Worm (Caenorhabditis elegans) whole organism, early embryonic: ENCODE results near the gene ttbk-5.

Source experiments
- B0310.2 ChIP-seq: sonication (generic microtip); optimal IDR thresholded peaks from 2 replicates; lab custom pipeline; 2016; ENCODE audit warnings: mild to moderate bottlenecking, missing genetic modification characterization, missing compliant biosample characterization
- F13C5.2 ChIP-seq: sonication (generic microtip); optimal IDR thresholded peaks from 2 replicates; lab custom pipeline; 2017; ENCODE audit warnings: mild to moderate bottlenecking, missing genetic modification characterization, inconsistent platforms, missing compliant biosample characterization
- aly-1 ChIP-seq: sonication (generic microtip); optimal IDR thresholded peaks from 2 replicates; lab custom pipeline; 2016; ENCODE audit warnings: missing genetic modification characterization, missing compliant biosample characterization
- ama-1 ChIP-seq: fragments of 150-350 bp; optimal IDR thresholded peaks from 2 replicates; lab custom pipeline; 2014
- ceh-13 ChIP-seq: fragments of 200-800 bp; sonication (Bioruptor generic); optimal IDR thresholded peaks from 2 replicates; lab custom pipeline; 2018; ENCODE audit warnings: mild to moderate bottlenecking, missing genetic modification characterization, missing compliant biosample characterization
- ceh-36 ChIP-seq: sonication (generic microtip); optimal IDR thresholded peaks from 2 replicates; lab custom pipeline; 2016; ENCODE audit warnings: missing genetic modification characterization, inconsistent platforms, missing compliant biosample characterization
- ets-7 ChIP-seq: sonication (generic microtip); optimal IDR thresholded peaks from 2 replicates; lab custom pipeline; 2016; ENCODE audit warnings: missing genotype, missing genetic modification characterization, missing compliant biosample characterization
- flt-1 ChIP-seq: fragments of 200-800 bp; sonication (Bioruptor generic); IDR thresholded peaks from 2 replicates; pipeline ENCODE4 v1.3.6; 2022; ENCODE audit warnings: missing genetic modification characterization, missing compliant biosample characterization
- pes-1 ChIP-seq: fragments of 200-800 bp; sonication (Bioruptor generic); IDR thresholded peaks from 2 replicates; pipeline ENCODE4 v1.3.6; 2022; ENCODE audit warnings: missing genetic modification reagents, missing genetic modification characterization, missing compliant biosample characterization
- tbx-11 ChIP-seq: fragments of 200-800 bp; sonication (Bioruptor generic); IDR thresholded peaks from 2 replicates; pipeline ENCODE4 v1.3.6; 2022; ENCODE audit warnings: missing genetic modification characterization, missing compliant biosample characterization

DNA sequence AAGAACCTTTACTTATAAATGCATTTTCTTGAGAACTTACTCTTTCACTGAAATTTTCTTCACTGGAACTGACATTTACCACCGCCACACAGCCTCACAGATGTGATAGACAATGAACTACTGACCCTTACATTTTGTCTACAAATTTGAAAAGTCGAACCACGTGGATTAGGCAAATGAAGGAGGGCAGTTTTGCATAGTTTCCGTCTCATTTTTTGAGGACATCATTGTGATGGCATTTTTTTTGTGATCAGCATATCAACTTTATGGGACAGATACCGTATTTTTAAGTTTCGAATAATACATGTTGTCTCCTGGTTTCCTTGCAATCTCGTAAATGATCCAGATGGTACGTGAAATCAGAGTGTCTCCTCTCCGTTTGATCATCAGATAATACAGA, 17.9 kb upstream of the ttbk-5 start, which contains the start of gene W01B6.3:
- no peak for TF ChIP-seq aly-1 (tag; lab: Kevin White, UChicago)
- TF ChIP-seq ama-1 = no peak
- TF ChIP-seq flt-1 (GFP tag; lab: Robert Waterston, UW) = no peak
- TF ChIP-seq ets-7 (tag; lab: Kevin White, UChicago) = no peak
- no peak for TF ChIP-seq ceh-36 (tag; lab: Kevin White, UChicago)
- TF ChIP-seq tbx-11 (GFP tag; lab: Robert Waterston, UW) = no peak
- no peak for TF ChIP-seq ceh-13 (GFP tag; lab: Kevin White, UChicago)
- TF ChIP-seq pes-1 (GFP tag; lab: Robert Waterston, UW) = no peak
- no peak for TF ChIP-seq B0310.2
- no peak for TF ChIP-seq F13C5.2 (tag; lab: Kevin White, UChicago)
